Worm (Caenorhabditis elegans) whole organism, L4 larva: Measurements from ENCODE around the gene R02F11.10.

Source experiments
- D1046.2 ChIP-seq: fragments of 200-800 bp; sonication (Bioruptor generic); IDR thresholded peaks from 2 replicates; pipeline ENCODE4 v1.3.6; 2022; ENCODE audit warnings: missing genetic modification characterization, missing compliant biosample characterization
- F10B5.3 ChIP-seq: sonication (generic microtip); optimal IDR thresholded peaks from 2 replicates; lab custom pipeline; 2016; ENCODE audit warnings: mild to moderate bottlenecking, missing genetic modification characterization, missing compliant biosample characterization
- F26F4.8 ChIP-seq: fragments of 200-800 bp; sonication (Bioruptor generic); conservative IDR thresholded peaks from 2 replicates; pipeline ENCODE4 v1.3.6; 2022; ENCODE audit warnings: missing genetic modification characterization, missing compliant biosample characterization
- F44E2.7 ChIP-seq: fragments of 200-800 bp; sonication (Bioruptor generic); IDR thresholded peaks from 2 replicates; pipeline ENCODE4 v2.1.2; 2022; ENCODE audit warnings: missing genetic modification characterization, missing compliant biosample characterization
- Y105C5A.15 ChIP-seq: fragments of 200-800 bp; sonication (Bioruptor generic); IDR thresholded peaks from 2 replicates; pipeline ENCODE4 v1.3.6; 2022; ENCODE audit warnings: missing genetic modification characterization, missing compliant biosample characterization
- Y48G9A.11 ChIP-seq: fragments of 200-800 bp; sonication (Bioruptor generic); IDR thresholded peaks from 2 replicates; pipeline ENCODE4 v1.3.6; 2022; ENCODE audit warnings: missing genetic modification reagents, missing genetic modification characterization, missing compliant biosample characterization
- Y5F2A.4 ChIP-seq: fragments of 200-800 bp; sonication (Bioruptor generic); optimal IDR thresholded peaks from 2 replicates; lab custom pipeline; 2018; ENCODE audit warnings: mild to moderate bottlenecking, missing genetic modification characterization, missing compliant biosample characterization
- ZK337.2 ChIP-seq: fragments of 200-800 bp; sonication (Bioruptor generic); IDR thresholded peaks from 2 replicates; pipeline ENCODE4 v1.3.6; 2022; ENCODE audit warnings: missing genetic modification reagents, missing genetic modification characterization, missing compliant biosample characterization
- ZK546.5 ChIP-seq, 2 experiments: sonication (generic microtip); optimal IDR thresholded peaks; 2 replicates each; lab custom pipeline; 2017; ENCODE audit warnings: missing biosample characterization in 2 of 2, missing genetic modification characterization in 2 of 2
- aha-1 ChIP-seq: fragments of 150-350 bp; peaks from one replicate; lab custom pipeline; 2014; ENCODE audit warnings: missing biosample characterization, missing genetic modification characterization
- ceh-20 ChIP-seq: fragments of 200-800 bp; sonication (Bioruptor generic); IDR thresholded peaks from 2 replicates; pipeline ENCODE4 v1.3.6; 2022; ENCODE audit warnings: missing genetic modification reagents, missing genetic modification characterization, missing compliant biosample characterization
- ceh-44 ChIP-seq: fragments of 200-800 bp; sonication (Bioruptor generic); IDR thresholded peaks from 2 replicates; pipeline ENCODE4 v1.3.6; 2022; ENCODE audit warnings: missing genetic modification reagents, missing genetic modification characterization, missing compliant biosample characterization
- ctbp-1 ChIP-seq: fragments of 200-800 bp; sonication (Bioruptor generic); IDR thresholded peaks from 2 replicates; pipeline ENCODE4 v1.3.6; 2022; ENCODE audit warnings: missing genetic modification reagents, missing genetic modification characterization, missing compliant biosample characterization
- daf-12 ChIP-seq: fragments of 150-350 bp; optimal IDR thresholded peaks from 2 replicates; lab custom pipeline; 2014; ENCODE audit warnings: missing biosample characterization, missing genetic modification reagents, missing genetic modification characterization
- egl-43 ChIP-seq: fragments of 200-800 bp; sonication (Bioruptor generic); IDR thresholded peaks from 2 replicates; pipeline ENCODE4 v1.3.6; 2022; ENCODE audit warnings: missing genetic modification reagents, missing genetic modification characterization, missing compliant biosample characterization
- hif-1 ChIP-seq, 2 experiments: sonication (generic microtip); optimal IDR thresholded peaks; 2 replicates each; lab custom pipeline; 2016 to 2017; ENCODE audit warnings: missing compliant biosample characterization in 2 of 2, missing genetic modification characterization in 2 of 2, missing genetic modification reagents in 2 of 2, missing genotype in 2 of 2, mild to moderate bottlenecking in 1 of 2
- hmg-1.1 ChIP-seq: fragments of 200-800 bp; sonication (Bioruptor generic); IDR thresholded peaks from 2 replicates; pipeline ENCODE4 v1.3.6; 2022; ENCODE audit warnings: missing genetic modification reagents, missing genetic modification characterization, missing compliant biosample characterization
- lim-7 ChIP-seq: fragments of 200-800 bp; sonication (Bioruptor generic); IDR thresholded peaks from 2 replicates; pipeline ENCODE4 v1.3.6; 2022; ENCODE audit warnings: missing genetic modification characterization, missing compliant biosample characterization
- lin-15B ChIP-seq: fragments of 150-350 bp; sonication (generic microtip); optimal IDR thresholded peaks from 3 replicates; lab custom pipeline; 2014; ENCODE audit warnings: missing biosample characterization, missing genetic modification characterization
- lin-38 ChIP-seq: fragments of 200-800 bp; sonication (Bioruptor generic); IDR thresholded peaks from 2 replicates; pipeline ENCODE4 v1.3.6; 2022; ENCODE audit warnings: missing genetic modification reagents, missing genetic modification characterization, missing compliant biosample characterization
- lir-3 ChIP-seq: sonication (generic microtip); optimal IDR thresholded peaks from 2 replicates; lab custom pipeline; 2016; ENCODE audit warnings: mild to moderate bottlenecking, missing genetic modification characterization, missing compliant biosample characterization
- lsy-2 ChIP-seq, 2 experiments: fragments of 150-350 bp in 1 of 2; sonication (generic microtip) in 1 of 2; optimal IDR thresholded peaks; 2 replicates each; lab custom pipeline; 2014 to 2017; ENCODE audit warnings: missing biosample characterization in 2 of 2, missing genetic modification characterization in 2 of 2
- mdl-1 ChIP-seq, 2 experiments: fragments of 150-350 bp in 1 of 2; sonication (generic microtip) in 1 of 2; optimal IDR thresholded peaks; 2 replicates each; lab custom pipeline; 2014 to 2017; ENCODE audit warnings: missing biosample characterization in 2 of 2, missing genetic modification characterization in 2 of 2
- mxl-2 ChIP-seq: fragments of 200-800 bp; sonication (Bioruptor generic); conservative IDR thresholded peaks from 2 replicates; pipeline ENCODE4 v1.3.6; 2022; ENCODE audit warnings: missing genetic modification reagents, missing genetic modification characterization, missing compliant biosample characterization
- mxl-3 ChIP-seq: fragments of 200-800 bp; sonication (Bioruptor generic); optimal IDR thresholded peaks from 2 replicates; lab custom pipeline; 2018; ENCODE audit warnings: mild to moderate bottlenecking, missing genetic modification characterization, missing compliant biosample characterization
- nhr-10 ChIP-seq: fragments of 150-350 bp; optimal IDR thresholded peaks from 2 replicates; lab custom pipeline; 2014; ENCODE audit warnings: missing biosample characterization, missing genetic modification characterization
- nhr-102 ChIP-seq: sonication (generic microtip); optimal IDR thresholded peaks from 2 replicates; lab custom pipeline; 2016; ENCODE audit warnings: mild to moderate bottlenecking, missing genetic modification characterization, moderate library complexity, missing compliant biosample characterization
- nhr-11 ChIP-seq: fragments of 150-350 bp; optimal IDR thresholded peaks from 2 replicates; lab custom pipeline; 2014; ENCODE audit warnings: missing biosample characterization, missing genetic modification characterization
- nhr-41 ChIP-seq: fragments of 200-800 bp; sonication (Bioruptor generic); IDR thresholded peaks from 2 replicates; pipeline ENCODE4 v1.3.6; 2022; ENCODE audit warnings: missing genetic modification reagents, missing genetic modification characterization, missing compliant biosample characterization
- nhr-42 ChIP-seq: fragments of 200-800 bp; sonication (Bioruptor generic); IDR thresholded peaks from 2 replicates; pipeline ENCODE4 v1.3.6; 2022; ENCODE audit warnings: missing genetic modification characterization, missing compliant biosample characterization
- nhr-77 ChIP-seq: fragments of 150-350 bp; optimal IDR thresholded peaks from 2 replicates; lab custom pipeline; 2014; ENCODE audit warnings: missing biosample characterization, missing genetic modification characterization
- pqm-1 ChIP-seq: sonication (generic microtip); optimal IDR thresholded peaks from 2 replicates; lab custom pipeline; 2017; ENCODE audit warnings: missing biosample characterization, missing genetic modification characterization
- rbr-2 ChIP-seq: sonication (generic microtip); optimal IDR thresholded peaks from 2 replicates; lab custom pipeline; 2016; ENCODE audit warnings: missing genotype, missing genetic modification characterization, missing compliant biosample characterization
- saeg-2 ChIP-seq: fragments of 200-800 bp; sonication (Bioruptor generic); IDR thresholded peaks from 2 replicates; pipeline ENCODE4 v1.3.6; 2022; ENCODE audit warnings: missing genetic modification reagents, missing genetic modification characterization, missing compliant biosample characterization
- skn-1 ChIP-seq: fragments of 150-350 bp; optimal IDR thresholded peaks from 2 replicates; lab custom pipeline; 2014; ENCODE audit warnings: missing biosample characterization, missing genetic modification characterization
- snpc-1.2 ChIP-seq: fragments of 200-800 bp; sonication (Bioruptor generic); IDR thresholded peaks from 2 replicates; pipeline ENCODE4 v1.3.6; 2022; ENCODE audit warnings: missing genetic modification reagents, missing genetic modification characterization, missing compliant biosample characterization
- unc-130 ChIP-seq: sonication (generic microtip); optimal IDR thresholded peaks from 2 replicates; lab custom pipeline; 2016; ENCODE audit warnings: missing genetic modification reagents, missing genetic modification characterization, missing compliant biosample characterization
- ztf-11 ChIP-seq: fragments of 150-350 bp; optimal IDR thresholded peaks from 2 replicates; lab custom pipeline; 2014; ENCODE audit warnings: missing biosample characterization, missing genetic modification characterization
- ztf-7 ChIP-seq: fragments of 150-350 bp; optimal IDR thresholded peaks from 2 replicates; lab custom pipeline; 2014; ENCODE audit warnings: missing biosample characterization, missing genetic modification characterization

The R02F11.10 gene

DNA sequence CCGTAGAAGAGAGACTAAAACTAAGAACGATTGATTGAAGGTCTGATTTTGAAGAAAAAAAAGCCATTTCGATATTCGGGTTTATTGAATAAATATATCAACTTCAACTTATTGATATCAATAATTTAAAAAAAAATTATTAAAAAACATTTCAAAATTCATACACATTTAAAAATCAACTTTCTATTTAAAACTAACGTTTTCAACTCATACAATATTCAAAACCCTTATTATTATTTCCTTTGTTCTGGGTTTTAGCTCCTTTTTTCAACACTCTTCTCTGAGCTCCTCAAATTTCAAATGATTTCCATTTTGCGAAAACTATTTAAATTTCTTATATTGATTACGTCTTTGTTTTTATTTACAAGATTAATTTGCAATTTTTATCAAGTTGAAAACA is 43.7 kb upstream of the R02F11.10 start, which contains the start of gene C18G1.7:
C18G1.7 (plus strand) TSS at position 301 of the 400 bp plus-strand sequence.
- TF ChIP-seq egl-43 (GFP tag; lab: Robert Waterston, UW) (no peak), lin-15B (tag; lab: Kevin White, UChicago) (no peak), lim-7 (GFP tag; lab: Robert Waterston, UW) (no peak), D1046.2 (no peak), ztf-11 (tag; lab: Kevin White, UChicago) (no peak), lir-3 (tag; lab: Kevin White, UChicago) (no peak), nhr-102 (tag; lab: Kevin White, UChicago) (no peak), daf-12 (tag; lab: Kevin White, UChicago) (no peak), ztf-7 (tag; lab: Kevin White, UChicago) (no peak), nhr-77 (no peak), snpc-1.2 (no peak), nhr-42 (no peak), nhr-11 (no peak), hif-1 (tag; optimal IDR thresholded peaks at IDR 0.05; lab: Kevin White, UChicago) (no peak), mxl-2 (GFP tag; lab: Robert Waterston, UW) (no peak), ctbp-1 (GFP tag; lab: Robert Waterston, UW) (no peak), hmg-1.1 (no peak)

DNA sequence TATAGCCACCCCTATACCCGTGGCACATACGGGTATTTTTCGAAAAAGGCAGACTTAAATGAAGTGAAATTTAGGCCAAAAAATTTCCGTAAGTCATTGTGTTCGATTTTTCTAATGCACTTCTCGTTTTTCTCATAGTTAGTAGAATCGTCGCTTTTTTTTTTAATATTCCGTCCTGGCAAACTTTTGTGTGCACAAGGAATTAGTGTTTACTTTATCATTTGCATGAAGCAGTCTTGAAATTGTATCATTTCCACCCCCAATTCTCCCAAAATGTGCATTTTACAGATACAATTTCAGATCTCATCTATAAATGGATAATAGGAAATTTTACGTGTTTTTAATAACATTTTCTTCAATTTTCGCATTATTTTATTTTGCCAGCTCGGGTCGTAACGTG is 38.6 kb upstream of the R02F11.10 start, which contains the start of gene C18G1.6:
C18G1.6 (plus strand) TSS at position 301 of the 400 bp plus-strand sequence.
- TF ChIP-seq Y105C5A.15 = no peak
- TF ChIP-seq rbr-2 (tag; lab: Kevin White, UChicago) = no peak
- no peak for TF ChIP-seq skn-1 (tag; lab: Kevin White, UChicago)
- TF ChIP-seq Y5F2A.4 = no peak
- TF ChIP-seq nhr-77 = no peak
- no peak for TF ChIP-seq ceh-20 (GFP tag; lab: Robert Waterston, UW)
- TF ChIP-seq ztf-7 (tag; lab: Kevin White, UChicago) = no peak
- no peak for TF ChIP-seq mxl-3 (GFP tag; lab: Kevin White, UChicago)
- TF ChIP-seq nhr-41 (GFP tag; lab: Robert Waterston, UW) = no peak
- no peak for TF ChIP-seq mdl-1 (tag; optimal IDR thresholded peaks at IDR 0.05; lab: Kevin White, UChicago)
- TF ChIP-seq saeg-2 (GFP tag; lab: Robert Waterston, UW) = no peak
- no peak for TF ChIP-seq lsy-2 (tag; optimal IDR thresholded peaks at IDR 0.05; lab: Kevin White, UChicago)
- no peak for TF ChIP-seq pqm-1 (tag; lab: Kevin White, UChicago)
- TF ChIP-seq ZK337.2 (GFP tag; lab: Robert Waterston, UW) = no peak
- TF ChIP-seq nhr-10 (tag; lab: Kevin White, UChicago) = no peak
- no peak for TF ChIP-seq F44E2.7 (GFP tag; lab: Robert Waterston, UW)
- TF ChIP-seq nhr-102 (tag; lab: Kevin White, UChicago) = no peak

DNA sequence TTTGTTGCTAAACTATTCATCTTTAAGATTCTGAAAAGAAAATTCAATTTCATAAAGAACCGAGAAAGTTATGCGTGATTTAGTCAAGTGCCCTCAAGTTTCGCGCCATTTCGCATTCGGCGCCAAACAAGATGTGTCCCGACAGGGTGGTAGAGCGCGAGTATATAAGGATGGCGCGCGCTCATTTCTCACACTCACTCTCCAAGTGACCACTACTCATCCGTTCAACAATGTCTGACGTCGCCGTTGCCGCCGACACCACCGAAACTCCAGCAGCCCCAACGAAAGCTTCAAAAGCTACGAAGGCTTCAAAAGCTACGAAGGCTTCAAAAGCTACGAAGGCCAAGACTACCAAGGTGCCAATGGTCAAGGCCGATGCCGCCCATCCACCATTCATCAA is 34.8 kb upstream of the R02F11.10 start, which contains the start of gene hil-4:
hil-4 (plus strand) TSS at position 191 of the 400 bp plus-strand sequence.
- no peak for TF ChIP-seq lin-15B (tag; lab: Kevin White, UChicago)
- no peak for TF ChIP-seq ZK546.5 (tag; optimal IDR thresholded peaks at IDR 0.05; lab: Kevin White, UChicago)
- TF ChIP-seq lin-38 (GFP tag; lab: Robert Waterston, UW) = peak; percentile 22; the same call in 1 of the 2 replicates
- peak; percentile 59 for TF ChIP-seq Y48G9A.11 (GFP tag; lab: Robert Waterston, UW)
- TF ChIP-seq ceh-20 (GFP tag; lab: Robert Waterston, UW) = no peak
- TF ChIP-seq lim-7 (GFP tag; lab: Robert Waterston, UW) = peak; percentile 45; the same call in 1 of the 2 replicates
- TF ChIP-seq hmg-1.1 = no peak
- no peak for TF ChIP-seq nhr-10 (tag; lab: Kevin White, UChicago)
- TF ChIP-seq snpc-1.2 = 0 out of 2 replicates have a peak, but pooled peaks have one; percentile 25
- TF ChIP-seq egl-43 (GFP tag; lab: Robert Waterston, UW) = 0 out of 2 replicates have a peak, but pooled peaks have one; percentile 67
- TF ChIP-seq ceh-44 (GFP tag; lab: Robert Waterston, UW) = peak; percentile 54; the same call in 1 of the 2 replicates
- TF ChIP-seq F26F4.8 = no peak
- no peak for TF ChIP-seq F10B5.3 (tag; lab: Kevin White, UChicago)
- peak; percentile 7 for TF ChIP-seq unc-130 (GFP tag; lab: Kevin White, UChicago)
- peak; percentile 73 for TF ChIP-seq aha-1 (tag; lab: Kevin White, UChicago)
